Worm (Caenorhabditis elegans) whole organism, L4/young adult: ENCODE results near the gene srb-6.

Source experiments
- W03F9.2 ChIP-seq: fragments of 150-350 bp; optimal IDR thresholded peaks from 2 replicates; lab custom pipeline; 2014; ENCODE audit warnings: missing biosample characterization, missing genetic modification characterization
- dao-5 ChIP-seq: sonication (generic microtip); optimal IDR thresholded peaks from 2 replicates; lab custom pipeline; 2016; ENCODE audit warnings: missing genotype, missing genetic modification characterization, moderate library complexity, missing compliant biosample characterization
- him-1 ChIP-seq: sonication (generic microtip); optimal IDR thresholded peaks from 2 replicates; lab custom pipeline; 2016; ENCODE audit warnings: missing genotype, missing genetic modification reagents, missing genetic modification characterization, missing compliant biosample characterization

DNA sequence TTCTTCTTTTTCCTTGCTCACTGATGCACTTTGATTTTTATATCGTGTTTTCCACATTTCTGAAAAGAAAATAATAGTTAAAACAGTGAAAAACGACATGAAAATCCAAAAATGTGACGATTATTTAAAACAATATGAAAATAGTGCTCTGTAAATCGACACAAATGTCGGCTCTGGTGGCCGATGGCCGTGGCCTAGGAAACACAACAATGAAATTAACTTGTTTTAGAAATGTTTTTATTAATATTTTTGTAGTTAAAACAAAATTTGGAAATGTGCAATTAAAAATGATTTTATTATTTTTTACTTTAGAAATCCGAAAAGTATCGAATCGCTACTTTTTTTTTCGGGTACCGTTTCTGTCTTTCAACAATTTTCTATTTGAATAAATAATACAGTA is 6.1 kb downstream of the srb-6 start, which contains the start of gene arv-1:
- TF ChIP-seq W03F9.2 (tag; lab: Kevin White, UChicago) (peak; percentile 74), dao-5 (tag; lab: Kevin White, UChicago) (no peak), him-1 (tag; lab: Kevin White, UChicago) (peak; percentile 34)
